Fruit fly (Drosophila melanogaster) whole organism, embryonic: ENCODE data around the gene CG3078.

ENCODE experiments used
- CG32767 ChIP-seq: fragments of 200-800 bp; sonication (Bioruptor generic); IDR thresholded peaks from 2 replicates; pipeline ENCODE4 v1.3.6; 2022; ENCODE audit warnings: missing biosample characterization, missing genetic modification characterization
- ara ChIP-seq: fragments of 200-800 bp; sonication (Bioruptor generic); IDR thresholded peaks from 2 replicates; pipeline ENCODE4 v1.3.6; 2022; ENCODE audit warnings: missing biosample characterization, missing genetic modification characterization

DNA sequence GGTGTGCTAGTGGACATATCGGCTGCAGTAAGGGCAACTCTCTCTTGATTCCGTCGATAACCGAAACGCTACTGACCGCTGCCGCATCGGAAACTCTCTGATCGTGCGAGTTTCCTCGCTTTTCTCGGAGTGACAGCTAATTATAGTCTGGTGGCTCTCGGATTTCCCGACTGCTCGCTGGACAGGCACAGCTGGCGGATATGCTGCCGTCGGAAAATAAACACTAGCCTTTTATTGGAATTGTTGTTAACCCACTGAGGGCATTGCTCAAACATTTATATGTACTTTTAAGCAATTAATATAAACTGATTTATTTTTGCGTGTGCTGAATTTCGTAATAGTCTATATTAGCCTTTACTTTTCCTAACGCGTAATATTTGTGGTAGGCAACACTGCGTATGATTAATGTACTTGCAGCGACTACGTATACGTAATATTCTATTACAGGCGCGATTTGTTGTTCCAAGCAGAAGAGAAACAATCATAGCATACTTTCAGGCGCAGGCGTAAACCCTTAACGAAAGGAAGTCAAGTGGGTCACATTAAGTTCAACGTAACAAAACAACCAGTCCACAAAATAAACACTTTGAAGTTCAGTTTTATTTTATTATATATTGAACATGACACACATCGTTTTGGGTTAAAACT, 45.8 kb downstream of the CG3078 start, which contains the start of gene SmydA-8:
- no peak for TF ChIP-seq CG32767
- no peak for TF ChIP-seq ara
